Fruit fly (Drosophila melanogaster) whole organism, prepupa: ENCODE data around the gene Drak.

Experiments used
- Blimp-1 ChIP-seq: fragments of 200-800 bp; sonication (Bioruptor generic); optimal IDR thresholded peaks from 3 replicates; lab custom pipeline; 2017; ENCODE audit warnings: missing biosample characterization, missing genetic modification characterization, mild to moderate bottlenecking, moderate library complexity, missing genetic modification reagents
- CG10669 ChIP-seq: fragments of 200-800 bp; sonication (Bioruptor generic); optimal IDR thresholded peaks from 3 replicates; lab custom pipeline; 2018; ENCODE audit warnings: missing biosample characterization, mild to moderate bottlenecking, missing genetic modification characterization, moderate library complexity
- CG11294 ChIP-seq: fragments of 200-800 bp; sonication (Bioruptor generic); IDR thresholded peaks from 2 replicates; pipeline ENCODE4 v1.3.6; 2022; ENCODE audit warnings: missing biosample characterization, missing genetic modification characterization
- CG11762 ChIP-seq: fragments of 200-800 bp; sonication (Bioruptor generic); optimal IDR thresholded peaks from 3 replicates; lab custom pipeline; 2016; ENCODE audit warnings: missing biosample characterization, missing genetic modification characterization; ENCODE audit not compliant: insufficient read depth
- CG11902 ChIP-seq: fragments of 200-800 bp; sonication (Bioruptor generic); optimal IDR thresholded peaks from 3 replicates; lab custom pipeline; 2016; ENCODE audit warnings: missing biosample characterization, missing genetic modification characterization
- CG15336 ChIP-seq: fragments of 200-800 bp; sonication (Bioruptor generic); IDR thresholded peaks from 2 replicates; pipeline ENCODE4 v1.3.6; 2022; ENCODE audit warnings: missing biosample characterization, missing genetic modification characterization
- CG16779 ChIP-seq: fragments of 200-800 bp; sonication (Bioruptor generic); optimal IDR thresholded peaks from 3 replicates; lab custom pipeline; 2017; ENCODE audit warnings: missing biosample characterization, mild to moderate bottlenecking, missing genetic modification characterization
- CG31627 ChIP-seq: fragments of 200-800 bp; sonication (Bioruptor generic); optimal IDR thresholded peaks from 3 replicates; lab custom pipeline; 2016; ENCODE audit warnings: missing biosample characterization, missing genetic modification characterization
- CG32006 ChIP-seq: fragments of 200-800 bp; sonication (Bioruptor generic); optimal IDR thresholded peaks from 3 replicates; lab custom pipeline; 2017; ENCODE audit warnings: missing biosample characterization, mild to moderate bottlenecking, missing genetic modification characterization
- CG3919 ChIP-seq: fragments of 200-800 bp; sonication (Bioruptor generic); optimal IDR thresholded peaks from 3 replicates; lab custom pipeline; 2016; ENCODE audit warnings: missing biosample characterization, missing genetic modification characterization
- CG4318 ChIP-seq: fragments of 200-800 bp; sonication (Bioruptor generic); optimal IDR thresholded peaks from 3 replicates; lab custom pipeline; 2017; ENCODE audit warnings: missing biosample characterization, mild to moderate bottlenecking, missing genetic modification characterization
- CG6163 ChIP-seq: fragments of 200-800 bp; sonication (Bioruptor generic); IDR thresholded peaks from 3 replicates; pipeline ENCODE4 v1.3.6; 2022; ENCODE audit warnings: missing biosample characterization, missing genetic modification characterization
- CG6276 ChIP-seq: fragments of 200-800 bp; sonication (Bioruptor generic); optimal IDR thresholded peaks from 2 replicates; lab custom pipeline; 2017; ENCODE audit warnings: missing biosample characterization, mild to moderate bottlenecking, missing genetic modification characterization
- CG6792 ChIP-seq: fragments of 200-800 bp; sonication (Bioruptor generic); optimal IDR thresholded peaks from 3 replicates; lab custom pipeline; 2016; ENCODE audit warnings: missing biosample characterization, missing genetic modification characterization
- CG6808 ChIP-seq: fragments of 200-800 bp; sonication (Bioruptor generic); optimal IDR thresholded peaks from 3 replicates; lab custom pipeline; 2017; ENCODE audit warnings: missing biosample characterization, missing genetic modification characterization, mild to moderate bottlenecking, moderate library complexity, missing genetic modification reagents
- CG6854 ChIP-seq: fragments of 200-800 bp; sonication (Bioruptor generic); optimal IDR thresholded peaks from 2 replicates; lab custom pipeline; 2017; ENCODE audit warnings: missing biosample characterization, mild to moderate bottlenecking, missing genetic modification characterization
- CG7368 ChIP-seq: fragments of 200-800 bp; sonication (Bioruptor generic); optimal IDR thresholded peaks from 3 replicates; lab custom pipeline; 2016; ENCODE audit warnings: missing biosample characterization, missing genetic modification characterization
- CG8119 ChIP-seq: fragments of 200-800 bp; sonication (Bioruptor generic); IDR thresholded peaks from 3 replicates; pipeline ENCODE4 v1.3.6; 2022; ENCODE audit warnings: missing biosample characterization, missing genetic modification characterization
- CG9139 ChIP-seq: fragments of 200-800 bp; sonication (Bioruptor generic); optimal IDR thresholded peaks from 3 replicates; lab custom pipeline; 2017; ENCODE audit warnings: missing biosample characterization, mild to moderate bottlenecking, missing genetic modification characterization
- Eip78C ChIP-seq: fragments of 200-800 bp; sonication (Bioruptor generic); peaks from one replicate; lab custom pipeline; 2016; ENCODE audit warnings: missing biosample characterization, missing genetic modification characterization
- Eip93F ChIP-seq: fragments of 200-800 bp; sonication (Bioruptor generic); optimal IDR thresholded peaks from 2 replicates; lab custom pipeline; 2016; ENCODE audit warnings: missing biosample characterization, mild to moderate bottlenecking, missing genetic modification characterization
- Ets21C ChIP-seq: fragments of 200-800 bp; sonication (Bioruptor generic); optimal IDR thresholded peaks from 3 replicates; lab custom pipeline; 2016; ENCODE audit warnings: missing biosample characterization, missing genetic modification characterization
- Ets96B ChIP-seq: fragments of 200-800 bp; optimal IDR thresholded peaks from 2 replicates; lab custom pipeline; 2019; ENCODE audit warnings: missing biosample characterization, mild to moderate bottlenecking, missing genetic modification characterization, moderate library complexity
- Gug ChIP-seq: fragments of 200-800 bp; sonication (Bioruptor generic); IDR thresholded peaks from 2 replicates; pipeline ENCODE4 v1.3.6; 2022; ENCODE audit warnings: missing biosample characterization, missing genetic modification characterization
- Hr39 ChIP-seq: fragments of 200-800 bp; sonication (Bioruptor generic); optimal IDR thresholded peaks from 2 replicates; lab custom pipeline; 2016; ENCODE audit warnings: missing biosample characterization, missing genetic modification characterization
- Hr4 ChIP-seq: fragments of 200-800 bp; sonication (Bioruptor generic); optimal IDR thresholded peaks from 3 replicates; lab custom pipeline; 2016; ENCODE audit warnings: missing biosample characterization, missing genetic modification characterization
- Lpt ChIP-seq: fragments of 200-800 bp; sonication (Bioruptor generic); optimal IDR thresholded peaks from 3 replicates; lab custom pipeline; 2016; ENCODE audit warnings: missing biosample characterization, missing genetic modification characterization
- Met ChIP-seq: fragments of 200-800 bp; sonication (Bioruptor generic); optimal IDR thresholded peaks from 3 replicates; lab custom pipeline; 2016; ENCODE audit warnings: missing biosample characterization, missing genetic modification characterization
- Smox ChIP-seq: fragments of 200-800 bp; sonication (Bioruptor generic); optimal IDR thresholded peaks from 3 replicates; lab custom pipeline; 2016; ENCODE audit warnings: missing biosample characterization, missing genetic modification characterization
- Sox102F ChIP-seq: fragments of 200-800 bp; sonication (Bioruptor generic); optimal IDR thresholded peaks from 2 replicates; lab custom pipeline; 2016; ENCODE audit warnings: missing biosample characterization, mild to moderate bottlenecking, missing genetic modification characterization
- Sox14 ChIP-seq: fragments of 200-800 bp; sonication (Bioruptor generic); optimal IDR thresholded peaks from 3 replicates; lab custom pipeline; 2016; ENCODE audit warnings: missing biosample characterization, missing genetic modification characterization
- Sox15 ChIP-seq: fragments of 200-800 bp; sonication (Bioruptor generic); optimal IDR thresholded peaks from 3 replicates; lab custom pipeline; 2016; ENCODE audit warnings: missing biosample characterization, missing genetic modification characterization
- acj6 ChIP-seq: fragments of 200-800 bp; sonication (Bioruptor generic); optimal IDR thresholded peaks from 3 replicates; lab custom pipeline; 2016; ENCODE audit warnings: missing biosample characterization, missing genetic modification characterization
- cyc ChIP-seq: fragments of 200-800 bp; sonication (Bioruptor generic); optimal IDR thresholded peaks from 3 replicates; lab custom pipeline; 2016; ENCODE audit warnings: missing biosample characterization, missing genetic modification characterization
- dac ChIP-seq: fragments of 200-800 bp; sonication (Bioruptor generic); optimal IDR thresholded peaks from 2 replicates; lab custom pipeline; 2017; ENCODE audit warnings: missing biosample characterization, mild to moderate bottlenecking, missing genetic modification characterization
- dsx ChIP-seq: fragments of 200-800 bp; optimal IDR thresholded peaks from 3 replicates; lab custom pipeline; 2019; ENCODE audit warnings: missing biosample characterization, mild to moderate bottlenecking, missing genetic modification characterization, moderate library complexity; ENCODE audit not compliant: poor library complexity, severe bottlenecking
- eg ChIP-seq: fragments of 200-800 bp; sonication (Bioruptor generic); IDR thresholded peaks from 3 replicates; pipeline ENCODE4 v1.3.6; 2022; ENCODE audit warnings: missing biosample characterization, missing genetic modification characterization
- esn ChIP-seq: fragments of 200-800 bp; sonication (Bioruptor generic); optimal IDR thresholded peaks from 2 replicates; lab custom pipeline; 2016; ENCODE audit warnings: missing biosample characterization, mild to moderate bottlenecking, missing genetic modification characterization, moderate library complexity
- fd59A ChIP-seq: fragments of 200-800 bp; sonication (Bioruptor generic); optimal IDR thresholded peaks from 2 replicates; lab custom pipeline; 2017; ENCODE audit warnings: missing biosample characterization, mild to moderate bottlenecking, missing genetic modification characterization, missing genetic modification reagents
- lz ChIP-seq: fragments of 200-800 bp; sonication (Bioruptor generic); optimal IDR thresholded peaks from 3 replicates; lab custom pipeline; 2016; ENCODE audit warnings: missing biosample characterization, missing genetic modification characterization
- net ChIP-seq: fragments of 200-800 bp; sonication (Bioruptor generic); optimal IDR thresholded peaks from 3 replicates; lab custom pipeline; 2016; ENCODE audit warnings: missing biosample characterization, missing genetic modification characterization
- pdm3 ChIP-seq: fragments of 200-800 bp; sonication (Bioruptor generic); optimal IDR thresholded peaks from 3 replicates; lab custom pipeline; 2016; ENCODE audit warnings: missing biosample characterization, missing genetic modification characterization
- salr ChIP-seq, 2 experiments: fragments of 200-800 bp; sonication (Bioruptor generic); optimal IDR thresholded peaks; 3 replicates each; lab custom pipeline; 2016 to 2018; ENCODE audit warnings: missing biosample characterization in 2 of 2, missing genetic modification characterization in 2 of 2, mild to moderate bottlenecking in 1 of 2
- spab ChIP-seq: fragments of 200-800 bp; sonication (Bioruptor generic); optimal IDR thresholded peaks from 2 replicates; lab custom pipeline; 2017; ENCODE audit warnings: missing biosample characterization, mild to moderate bottlenecking, missing genetic modification characterization, missing genetic modification reagents
- ss ChIP-seq, 2 experiments: fragments of 200-800 bp; sonication (Bioruptor generic); optimal IDR thresholded peaks; 2 replicates in 1 of 2; 3 replicates in 1 of 2; lab custom pipeline; 2017 to 2018; ENCODE audit warnings: mild to moderate bottlenecking in 2 of 2, missing biosample characterization in 2 of 2, missing genetic modification characterization in 2 of 2, moderate library complexity in 1 of 2
- topi ChIP-seq: fragments of 200-800 bp; sonication (Bioruptor generic); optimal IDR thresholded peaks from 3 replicates; lab custom pipeline; 2016; ENCODE audit warnings: missing biosample characterization, missing genetic modification characterization
- vri ChIP-seq: fragments of 200-800 bp; sonication (Bioruptor generic); optimal IDR thresholded peaks from 3 replicates; lab custom pipeline; 2016; ENCODE audit warnings: missing biosample characterization, mild to moderate bottlenecking, missing genetic modification characterization

Drak gene

dm6 chrX:11492916-11493590 is at the start of gene Drak (continued):
- TF ChIP-seq Hr39 (GFP tag; lab: Kevin White, UChicago) (no peak), Sox102F (GFP tag; lab: Kevin White, UChicago) (peak; percentile 33)

- TF ChIP-seq esn (GFP tag; lab: Kevin White, UChicago) (peak; percentile 83), CG8119 (GFP tag; lab: Robert Waterston, UW) (peak; percentile 79; the same call in 2 of the 3 replicates), ss (GFP tag; optimal IDR thresholded peaks at IDR 0.05; lab: Kevin White, UChicago) (peak in 1 of 2 experiments; percentile 59), cyc (peak; percentile 86), Sox15 (GFP tag; lab: Kevin White, UChicago) (peak; percentile 75), Gug (GFP tag; lab: Robert Waterston, UW) (peak; percentile 85), CG11762 (GFP tag; lab: Kevin White, UChicago) (peak; percentile 73), CG11294 (GFP tag; lab: Robert Waterston, UW) (peak; percentile 87), CG16779 (tag; lab: Kevin White, UChicago) (peak; percentile 66), Blimp-1 (GFP tag; lab: Kevin White, UChicago) (peak; percentile 26), CG6276 (GFP tag; lab: Kevin White, UChicago) (peak; percentile 71), Hr39 (GFP tag; lab: Kevin White, UChicago) (peak; percentile 89), spab (GFP tag; lab: Kevin White, UChicago) (peak; percentile 39), Sox14 (GFP tag; lab: Kevin White, UChicago) (peak; percentile 86), topi (GFP tag; lab: Kevin White, UChicago) (peak; percentile 80), CG6163 (GFP tag; lab: Robert Waterston, UW) (peak; percentile 89), Smox (GFP tag; lab: Kevin White, UChicago) (peak; percentile 78), dsx (peak; percentile 59), Eip78C (GFP tag; lab: Kevin White, UChicago) (peak; percentile 92), Hr4 (peak; percentile 84), CG6808 (GFP tag; lab: Kevin White, UChicago) (peak; percentile 26), eg (GFP tag; lab: Robert Waterston, UW) (peak; percentile 94), salr (GFP tag; optimal IDR thresholded peaks at IDR 0.05; lab: Kevin White, UChicago) (peak; percentile 37 to 59), Ets96B (tag; lab: Kevin White, UChicago) (peak; percentile 60), CG6792 (GFP tag; lab: Kevin White, UChicago) (peak; percentile 84), CG9139 (peak; percentile 21), Eip93F (GFP tag; lab: Kevin White, UChicago) (no peak), vri (GFP tag; lab: Kevin White, UChicago) (peak; percentile 76), CG10669 (GFP tag; lab: Kevin White, UChicago) (peak; percentile 73), CG11902 (peak; percentile 79), acj6 (GFP tag; lab: Kevin White, UChicago) (peak; percentile 85), pdm3 (GFP tag; lab: Kevin White, UChicago) (peak; percentile 89), CG6854 (GFP tag; lab: Kevin White, UChicago) (peak; percentile 18), lz (GFP tag; lab: Kevin White, UChicago) (peak; percentile 86), CG32006 (GFP tag; lab: Kevin White, UChicago) (peak; percentile 86), CG4318 (GFP tag; lab: Kevin White, UChicago) (peak; percentile 63), CG7368 (peak; percentile 76), fd59A (GFP tag; lab: Kevin White, UChicago) (peak; percentile 59), CG3919 (GFP tag; lab: Kevin White, UChicago) (peak; percentile 84), Met (GFP tag; lab: Kevin White, UChicago) (peak; percentile 82), dac (GFP tag; lab: Kevin White, UChicago) (peak; percentile 63), net (GFP tag; lab: Kevin White, UChicago) (peak; percentile 75), Ets21C (GFP tag; lab: Kevin White, UChicago) (peak; percentile 72), CG31627 (GFP tag; lab: Kevin White, UChicago) (peak; percentile 87), Lpt (GFP tag; lab: Kevin White, UChicago) (peak; percentile 64), CG15336 (GFP tag; lab: Robert Waterston, UW) (peak; percentile 80)
Measured at dm6 chrX:11446792-11447405, 46.0 kb upstream of the Drak start.
